Fruit fly (Drosophila melanogaster) whole organism, embryonic: Measurements from ENCODE around the gene drongo.

Source experiments
- Abd-B ChIP-seq: fragments of 200-800 bp; sonication (Bioruptor generic); optimal IDR thresholded peaks from 2 replicates; lab custom pipeline; 2018; ENCODE audit warnings: missing biosample characterization, mild to moderate bottlenecking, missing genetic modification characterization, moderate library complexity
- Ada2b ChIP-seq: fragments of 200-800 bp; sonication (Bioruptor generic); IDR thresholded peaks from 2 replicates; pipeline ENCODE4 v1.3.6; 2022; ENCODE audit warnings: missing biosample characterization, missing genetic modification characterization
- Bgb ChIP-seq: fragments of 200-800 bp; sonication (Bioruptor generic); IDR thresholded peaks from 2 replicates; pipeline ENCODE4 v1.3.6; 2022; ENCODE audit warnings: missing biosample characterization, missing genetic modification characterization; ENCODE audit not compliant: partially characterized antibody
- CG10366 ChIP-seq: fragments of 200-800 bp; sonication (Bioruptor generic); IDR thresholded peaks from 2 replicates; pipeline ENCODE4 v1.3.6; 2022; ENCODE audit warnings: missing biosample characterization, missing genetic modification characterization
- CG10979 ChIP-seq: fragments of 200-800 bp; sonication (Bioruptor generic); optimal IDR thresholded peaks from 2 replicates; lab custom pipeline; 2018; ENCODE audit warnings: missing biosample characterization, mild to moderate bottlenecking, missing genetic modification characterization, moderate library complexity
- CG11504 ChIP-seq: fragments of 200-800 bp; sonication (Bioruptor generic); optimal IDR thresholded peaks from 3 replicates; lab custom pipeline; 2019; ENCODE audit warnings: missing biosample characterization, mild to moderate bottlenecking, missing genetic modification characterization, moderate library complexity
- CG11695 ChIP-seq: fragments of 200-800 bp; sonication (Bioruptor generic); IDR thresholded peaks from 3 replicates; pipeline ENCODE4 v1.3.6; 2022; ENCODE audit warnings: missing biosample characterization, missing genetic modification characterization
- CG1233 ChIP-seq: fragments of 200-800 bp; sonication (Bioruptor generic); optimal IDR thresholded peaks from 4 replicates; lab custom pipeline; 2018; ENCODE audit warnings: missing biosample characterization, mild to moderate bottlenecking, missing genetic modification characterization
- CG12769 ChIP-seq: fragments of 200-800 bp; sonication (Bioruptor generic); optimal IDR thresholded peaks from 2 replicates; lab custom pipeline; 2019; ENCODE audit warnings: missing biosample characterization, mild to moderate bottlenecking, missing genetic modification characterization, moderate library complexity
- CG13775 ChIP-seq: fragments of 200-800 bp; sonication (Bioruptor generic); optimal IDR thresholded peaks from 3 replicates; lab custom pipeline; 2017; ENCODE audit warnings: missing biosample characterization, mild to moderate bottlenecking, missing genetic modification characterization
- CG14050 ChIP-seq: fragments of 200-800 bp; sonication (Bioruptor generic); IDR thresholded peaks from 3 replicates; pipeline ENCODE4 v1.3.6; 2022; ENCODE audit warnings: missing biosample characterization, missing genetic modification characterization
- CG18011 ChIP-seq: fragments of 200-800 bp; sonication (Bioruptor generic); optimal IDR thresholded peaks from 2 replicates; lab custom pipeline; 2017; ENCODE audit warnings: missing biosample characterization, missing genetic modification characterization, mild to moderate bottlenecking, moderate library complexity, missing genotype
- CG18599 ChIP-seq: fragments of 200-800 bp; sonication (Bioruptor generic); optimal IDR thresholded peaks from 3 replicates; lab custom pipeline; 2017; ENCODE audit warnings: missing biosample characterization, missing genetic modification characterization, mild to moderate bottlenecking, moderate library complexity, missing genetic modification reagents
- CG18619 ChIP-seq: fragments of 200-800 bp; sonication (Bioruptor generic); optimal IDR thresholded peaks from 3 replicates; lab custom pipeline; 2017; ENCODE audit warnings: missing biosample characterization, mild to moderate bottlenecking, missing genetic modification characterization
- CG2120 ChIP-seq: fragments of 200-800 bp; sonication (Bioruptor generic); optimal IDR thresholded peaks from 3 replicates; lab custom pipeline; 2016; ENCODE audit warnings: missing biosample characterization, missing genetic modification characterization
- CG31365 ChIP-seq: fragments of 200-800 bp; sonication (Bioruptor generic); optimal IDR thresholded peaks from 2 replicates; lab custom pipeline; 2018; ENCODE audit warnings: missing biosample characterization, mild to moderate bottlenecking, missing genetic modification characterization
- CG31441 ChIP-seq: fragments of 200-800 bp; sonication (Bioruptor generic); IDR thresholded peaks from 2 replicates; pipeline ENCODE4 v1.3.6; 2022; ENCODE audit warnings: missing biosample characterization, missing genetic modification characterization
- CG3163 ChIP-seq: fragments of 200-800 bp; sonication (Bioruptor generic); optimal IDR thresholded peaks from 3 replicates; lab custom pipeline; 2016; ENCODE audit warnings: missing biosample characterization, missing genetic modification characterization
- CG32532 ChIP-seq: fragments of 200-800 bp; sonication (Bioruptor generic); IDR thresholded peaks from 2 replicates; pipeline ENCODE4 v1.3.6; 2022; ENCODE audit warnings: missing biosample characterization, missing genetic modification characterization
- CG33557 ChIP-seq: fragments of 200-800 bp; sonication (Bioruptor generic); optimal IDR thresholded peaks from 2 replicates; lab custom pipeline; 2019; ENCODE audit warnings: missing biosample characterization, mild to moderate bottlenecking, missing genetic modification characterization, moderate library complexity
- CG42726 ChIP-seq: fragments of 200-800 bp; sonication (Bioruptor generic); IDR thresholded peaks from 2 replicates; pipeline ENCODE4 v1.3.6; 2022; ENCODE audit warnings: missing biosample characterization, missing genetic modification characterization; ENCODE audit not compliant: partially characterized antibody
- CG4424 ChIP-seq: fragments of 200-800 bp; sonication (Bioruptor generic); optimal IDR thresholded peaks from 3 replicates; lab custom pipeline; 2016; ENCODE audit warnings: missing biosample characterization, missing genetic modification characterization
- CG4617 ChIP-seq: fragments of 200-800 bp; sonication (Bioruptor generic); optimal IDR thresholded peaks from 3 replicates; lab custom pipeline; 2016; ENCODE audit warnings: missing biosample characterization, missing genetic modification characterization, borderline replicate concordance
- CG4730 ChIP-seq: fragments of 200-800 bp; sonication (Bioruptor generic); IDR thresholded peaks from 2 replicates; pipeline ENCODE4 v1.3.6; 2022; ENCODE audit warnings: missing biosample characterization, missing genetic modification characterization
- CG5180 ChIP-seq: fragments of 200-800 bp; sonication (Bioruptor generic); optimal IDR thresholded peaks from 3 replicates; lab custom pipeline; 2017; ENCODE audit warnings: missing biosample characterization, missing genetic modification characterization, mild to moderate bottlenecking, moderate library complexity, missing genetic modification reagents
- CG7357 ChIP-seq: fragments of 200-800 bp; sonication (Bioruptor generic); IDR thresholded peaks from 3 replicates; pipeline ENCODE4 v1.3.6; 2022; ENCODE audit warnings: missing biosample characterization, missing genetic modification characterization
- CG7745 ChIP-seq: fragments of 200-800 bp; sonication (Bioruptor generic); optimal IDR thresholded peaks from 2 replicates; lab custom pipeline; 2018; ENCODE audit warnings: missing biosample characterization, mild to moderate bottlenecking, missing genetic modification characterization, moderate library complexity
- CG9817 ChIP-seq: fragments of 200-800 bp; sonication (Bioruptor generic); optimal IDR thresholded peaks from 2 replicates; lab custom pipeline; 2018; ENCODE audit warnings: missing biosample characterization, mild to moderate bottlenecking, missing genetic modification characterization, moderate library complexity
- Dbx ChIP-seq: fragments of 200-800 bp; sonication (Bioruptor generic); IDR thresholded peaks from 3 replicates; pipeline ENCODE4 v1.3.6; 2022; ENCODE audit warnings: missing biosample characterization, missing genetic modification characterization
- Eip74EF ChIP-seq, 2 experiments: fragments of 200-800 bp in 1 of 2; fragments of >200 bp in 1 of 2; sonication (Bioruptor generic) in 1 of 2; optimal IDR thresholded peaks; 2 replicates each; lab custom pipeline; 2017 to 2019; ENCODE audit warnings: missing biosample characterization in 2 of 2, missing genetic modification characterization in 2 of 2, mild to moderate bottlenecking in 1 of 2, moderate library complexity in 1 of 2
- Ets65A ChIP-seq: fragments of 200-800 bp; sonication (Bioruptor generic); peaks from one replicate; lab custom pipeline; 2016; ENCODE audit warnings: missing biosample characterization, missing genetic modification characterization
- Gsc ChIP-seq: fragments of 200-800 bp; sonication (Bioruptor generic); IDR thresholded peaks from 2 replicates; pipeline ENCODE4 v1.3.6; 2022; ENCODE audit warnings: missing biosample characterization, missing genetic modification characterization
- Nf-YB ChIP-seq: fragments of 200-800 bp; sonication (Bioruptor generic); optimal IDR thresholded peaks from 3 replicates; lab custom pipeline; 2019; ENCODE audit warnings: missing biosample characterization, mild to moderate bottlenecking, missing genetic modification characterization, moderate library complexity
- Ptx1 ChIP-seq: fragments of 200-800 bp; sonication (Bioruptor generic); IDR thresholded peaks from 2 replicates; pipeline ENCODE4 v1.3.6; 2022; ENCODE audit warnings: missing biosample characterization, missing genetic modification characterization
- Xbp1 ChIP-seq: fragments of 200-800 bp; sonication (Bioruptor generic); optimal IDR thresholded peaks from 3 replicates; lab custom pipeline; 2016; ENCODE audit warnings: missing biosample characterization, mild to moderate bottlenecking, missing genetic modification characterization
- bab2 ChIP-seq: fragments of 200-800 bp; sonication (Bioruptor generic); optimal IDR thresholded peaks from 2 replicates; lab custom pipeline; 2016; ENCODE audit warnings: missing biosample characterization, missing genetic modification characterization
- btn ChIP-seq: fragments of 200-800 bp; sonication (Bioruptor generic); optimal IDR thresholded peaks from 2 replicates; lab custom pipeline; 2016; ENCODE audit warnings: missing biosample characterization, missing genetic modification characterization
- danr ChIP-seq: fragments of 200-800 bp; sonication (Bioruptor generic); IDR thresholded peaks from 2 replicates; pipeline ENCODE4 v1.3.6; 2022; ENCODE audit warnings: missing biosample characterization, missing genetic modification characterization
- dm ChIP-seq: fragments of 200-800 bp; sonication (Bioruptor generic); optimal IDR thresholded peaks from 3 replicates; lab custom pipeline; 2016; ENCODE audit warnings: missing biosample characterization, missing genetic modification characterization
- dysf ChIP-seq: fragments of 200-800 bp; sonication (Bioruptor generic); IDR thresholded peaks from 3 replicates; pipeline ENCODE4 v1.3.6; 2022; ENCODE audit warnings: missing biosample characterization, missing genetic modification characterization
- ewg ChIP-seq: fragments of 200-800 bp; sonication (Bioruptor generic); optimal IDR thresholded peaks from 3 replicates; lab custom pipeline; 2017; ENCODE audit warnings: mild to moderate bottlenecking, missing biosample characterization, missing genetic modification reagents, missing genetic modification characterization
- gce ChIP-seq: fragments of 200-800 bp; sonication (Bioruptor generic); IDR thresholded peaks from 3 replicates; pipeline ENCODE4 v1.3.6; 2022; ENCODE audit warnings: missing biosample characterization, missing genetic modification characterization
- lab ChIP-seq: fragments of 200-800 bp; sonication (Bioruptor generic); optimal IDR thresholded peaks from 3 replicates; lab custom pipeline; 2017; ENCODE audit warnings: missing biosample characterization, missing genetic modification characterization, mild to moderate bottlenecking, moderate library complexity, missing genetic modification reagents
- luna ChIP-seq: fragments of 200-800 bp; sonication (Bioruptor generic); optimal IDR thresholded peaks from 2 replicates; lab custom pipeline; 2016; ENCODE audit warnings: missing biosample characterization, missing genetic modification characterization
- nmo ChIP-seq: fragments of 200-800 bp; sonication (Bioruptor generic); optimal IDR thresholded peaks from 2 replicates; lab custom pipeline; 2018; ENCODE audit warnings: missing biosample characterization, mild to moderate bottlenecking, missing genetic modification characterization, moderate library complexity
- pum ChIP-seq: fragments of 200-800 bp; sonication (Bioruptor generic); optimal IDR thresholded peaks from 2 replicates; lab custom pipeline; 2016; ENCODE audit warnings: missing biosample characterization, missing genetic modification characterization
- sob ChIP-seq: fragments of 200-800 bp; sonication (Bioruptor generic); IDR thresholded peaks from 2 replicates; pipeline ENCODE4 v1.3.6; 2022; ENCODE audit warnings: missing biosample characterization, missing genetic modification characterization
- sr ChIP-seq: fragments of 200-800 bp; sonication (Bioruptor generic); IDR thresholded peaks from 3 replicates; pipeline ENCODE4 v1.3.6; 2022; ENCODE audit warnings: missing biosample characterization, missing genetic modification characterization
- ttk ChIP-seq: fragments of 200-800 bp; sonication (Bioruptor generic); IDR thresholded peaks from 2 replicates; pipeline ENCODE4 v2.1.2; 2022; ENCODE audit warnings: missing biosample characterization, missing genetic modification characterization
- zf30C ChIP-seq: fragments of 200-800 bp; sonication (Bioruptor generic); optimal IDR thresholded peaks from 3 replicates; lab custom pipeline; 2018; ENCODE audit warnings: missing biosample characterization, mild to moderate bottlenecking, missing genetic modification characterization

drongo gene

DNA sequence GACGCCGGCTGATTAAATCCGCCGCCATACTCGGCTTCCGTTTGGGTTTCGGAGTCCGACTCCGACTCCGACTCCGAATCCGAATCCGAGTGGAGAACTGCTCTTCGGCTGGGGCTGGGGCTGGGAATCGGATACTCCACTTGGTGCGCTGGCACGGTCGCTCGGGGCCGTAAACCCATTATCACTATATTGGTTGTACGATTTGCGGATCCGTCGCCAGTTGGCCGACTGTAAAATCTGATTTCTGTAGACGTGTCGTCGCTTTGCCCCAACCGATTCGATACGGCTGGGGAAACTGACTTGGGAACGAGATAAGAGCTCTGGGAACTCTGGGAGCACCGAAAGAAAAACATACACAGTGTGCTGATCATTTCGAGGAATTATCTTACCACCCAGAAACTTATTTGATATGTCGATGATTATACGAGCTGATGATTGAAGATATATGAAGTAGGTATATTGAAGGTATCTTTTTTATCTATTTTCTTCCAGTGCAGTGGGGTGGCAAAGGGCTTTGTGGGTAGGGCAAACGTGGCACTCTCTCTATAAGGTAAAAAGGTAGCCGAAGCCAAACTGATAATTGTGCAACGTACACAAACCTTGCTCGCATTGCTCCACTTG, 7.1 kb upstream of the drongo start (continued):
- TF ChIP-seq CG4424 (GFP tag; lab: Kevin White, UChicago) (peak; percentile 32), CG3163 (GFP tag; lab: Kevin White, UChicago) (no peak), CG11504 (peak; percentile 68), CG1233 (peak; percentile 25), CG5180 (GFP tag; lab: Kevin White, UChicago) (peak; percentile 0), Gsc (no peak), CG4730 (peak; percentile 53; the same call in 1 of the 2 replicates), CG11695 (GFP tag; lab: Robert Waterston, UW) (peak; percentile 68; the same call in 2 of the 3 replicates), CG33557 (GFP tag; lab: Kevin White, UChicago) (peak; percentile 4), Ada2b (GFP tag; lab: Robert Waterston, UW) (no peak), sr (no peak), Eip74EF (GFP tag; optimal IDR thresholded peaks at IDR 0.05; lab: Kevin White, UChicago) (peak in 1 of 2 experiments; percentile 45), CG14050 (GFP tag; lab: Robert Waterston, UW) (no peak), gce (GFP tag; lab: Robert Waterston, UW) (no peak), Dbx (GFP tag; lab: Robert Waterston, UW) (no peak), ewg (GFP tag; lab: Kevin White, UChicago) (peak; percentile 51), danr (GFP tag; lab: Robert Waterston, UW) (peak; percentile 39), bab2 (GFP tag; lab: Kevin White, UChicago) (peak; percentile 30), Ets65A (GFP tag; lab: Kevin White, UChicago) (peak; percentile 46), CG4617 (GFP tag; lab: Kevin White, UChicago) (no peak), Bgb (GFP tag; lab: Robert Waterston, UW) (no peak), CG18599 (GFP tag; lab: Kevin White, UChicago) (peak; percentile 42), zf30C (peak; percentile 40), CG9817 (tag; lab: Kevin White, UChicago) (peak; percentile 50), nmo (GFP tag; lab: Kevin White, UChicago) (peak; percentile 32), CG13775 (GFP tag; lab: Kevin White, UChicago) (no peak), CG2120 (GFP tag; lab: Kevin White, UChicago) (peak; percentile 65), luna (no peak), dm (no peak), Abd-B (GFP tag; lab: Kevin White, UChicago) (no peak), CG12769 (tag; lab: Kevin White, UChicago) (peak; percentile 85), pum (GFP tag; lab: Kevin White, UChicago) (no peak), ttk (peak; percentile 59), CG10979 (peak; percentile 58), CG31365 (tag; lab: Kevin White, UChicago) (no peak), CG7745 (no peak), CG7357 (no peak), CG10366 (GFP tag; lab: Robert Waterston, UW) (peak; percentile 64), sob (GFP tag; lab: Robert Waterston, UW) (no peak), Nf-YB (GFP tag; lab: Kevin White, UChicago) (no peak), dysf (GFP tag; lab: Robert Waterston, UW) (peak; percentile 71), CG18011 (GFP tag; lab: Kevin White, UChicago) (peak; percentile 18), CG42726 (GFP tag; lab: Robert Waterston, UW) (no peak), CG18619 (GFP tag; lab: Kevin White, UChicago) (peak; percentile 8), btn (peak; percentile 4), CG31441 (peak; percentile 38; the same call in 1 of the 2 replicates), lab (GFP tag; lab: Kevin White, UChicago) (peak; percentile 65), CG32532 (GFP tag; lab: Robert Waterston, UW) (peak; percentile 13; the same call in 1 of the 2 replicates), Ptx1 (GFP tag; lab: Robert Waterston, UW) (peak; percentile 54), Xbp1 (peak; percentile 72)
